Fruit fly (Drosophila melanogaster) whole organism, embryonic: Measurements from ENCODE around the gene Cap-D2.

Experiments used
- BtbVII ChIP-seq: fragments of 200-800 bp; sonication (Bioruptor generic); optimal IDR thresholded peaks from 3 replicates; lab custom pipeline; 2017; ENCODE audit warnings: missing biosample characterization, mild to moderate bottlenecking, missing genetic modification characterization
- CG10565 ChIP-seq: fragments of 200-800 bp; sonication (Bioruptor generic); optimal IDR thresholded peaks from 3 replicates; lab custom pipeline; 2016; ENCODE audit warnings: missing biosample characterization, mild to moderate bottlenecking, missing genetic modification characterization
- CG11560 ChIP-seq: fragments of 200-800 bp; sonication (Bioruptor generic); IDR thresholded peaks from 3 replicates; pipeline ENCODE4 v1.3.6; 2022; ENCODE audit warnings: missing biosample characterization, missing genetic modification characterization
- CG12104 ChIP-seq: fragments of 200-800 bp; sonication (Bioruptor generic); optimal IDR thresholded peaks from 3 replicates; lab custom pipeline; 2016; ENCODE audit warnings: missing biosample characterization, missing genetic modification characterization
- CG14965 ChIP-seq: fragments of 200-800 bp; sonication (Bioruptor generic); optimal IDR thresholded peaks from 2 replicates; lab custom pipeline; 2016; ENCODE audit warnings: missing biosample characterization, missing genetic modification characterization, borderline replicate concordance
- CG1529 ChIP-seq: fragments of 200-800 bp; sonication (Bioruptor generic); optimal IDR thresholded peaks from 3 replicates; lab custom pipeline; 2018; ENCODE audit warnings: missing biosample characterization, missing genetic modification characterization
- CG15479 ChIP-seq: fragments of 200-800 bp; sonication (Bioruptor generic); optimal IDR thresholded peaks from 3 replicates; lab custom pipeline; 2019; ENCODE audit warnings: missing biosample characterization, mild to moderate bottlenecking, missing genetic modification characterization, moderate library complexity
- CG15514 ChIP-seq: fragments of 200-800 bp; sonication (Bioruptor generic); optimal IDR thresholded peaks from 3 replicates; lab custom pipeline; 2017; ENCODE audit warnings: missing biosample characterization, missing genetic modification characterization, mild to moderate bottlenecking, moderate library complexity, missing genetic modification reagents
- CG1603 ChIP-seq: fragments of 200-800 bp; sonication (Bioruptor generic); optimal IDR thresholded peaks from 2 replicates; lab custom pipeline; 2019; ENCODE audit warnings: missing biosample characterization, mild to moderate bottlenecking, missing genetic modification characterization, moderate library complexity
- CG2120 ChIP-seq: fragments of 200-800 bp; sonication (Bioruptor generic); optimal IDR thresholded peaks from 3 replicates; lab custom pipeline; 2016; ENCODE audit warnings: missing biosample characterization, missing genetic modification characterization
- CG2202 ChIP-seq: fragments of 200-800 bp; sonication (Bioruptor generic); optimal IDR thresholded peaks from 2 replicates; lab custom pipeline; 2018; ENCODE audit warnings: missing biosample characterization, mild to moderate bottlenecking, missing genetic modification characterization
- CG2678 ChIP-seq: fragments of 200-800 bp; sonication (Bioruptor generic); optimal IDR thresholded peaks from 3 replicates; lab custom pipeline; 2019; ENCODE audit warnings: missing biosample characterization, mild to moderate bottlenecking, missing genetic modification characterization, moderate library complexity
- CG2889 ChIP-seq: fragments of 200-800 bp; sonication (Bioruptor generic); IDR thresholded peaks from 3 replicates; pipeline ENCODE4 v1.3.6; 2022; ENCODE audit warnings: missing biosample characterization, missing genetic modification characterization
- CG32767 ChIP-seq: fragments of 200-800 bp; sonication (Bioruptor generic); IDR thresholded peaks from 2 replicates; pipeline ENCODE4 v1.3.6; 2022; ENCODE audit warnings: missing biosample characterization, missing genetic modification characterization
- CG4707 ChIP-seq: fragments of 200-800 bp; sonication (Bioruptor generic); optimal IDR thresholded peaks from 2 replicates; lab custom pipeline; 2018; ENCODE audit warnings: missing biosample characterization, mild to moderate bottlenecking, missing genetic modification characterization, moderate library complexity
- CG7745 ChIP-seq: fragments of 200-800 bp; sonication (Bioruptor generic); optimal IDR thresholded peaks from 2 replicates; lab custom pipeline; 2018; ENCODE audit warnings: missing biosample characterization, mild to moderate bottlenecking, missing genetic modification characterization, moderate library complexity
- CG8089 ChIP-seq: fragments of 200-800 bp; sonication (Bioruptor generic); optimal IDR thresholded peaks from 3 replicates; lab custom pipeline; 2016; ENCODE audit warnings: missing biosample characterization, missing genetic modification characterization
- Dip3 ChIP-seq: fragments of 200-800 bp; sonication (Bioruptor generic); optimal IDR thresholded peaks from 3 replicates; lab custom pipeline; 2016; ENCODE audit warnings: missing biosample characterization, missing genetic modification characterization
- Drgx ChIP-seq: fragments of 200-800 bp; sonication (Bioruptor generic); IDR thresholded peaks from 2 replicates; pipeline ENCODE4 v1.3.6; 2022; ENCODE audit warnings: missing biosample characterization, missing genetic modification characterization
- H15 ChIP-seq: fragments of 200-800 bp; sonication (Bioruptor generic); IDR thresholded peaks from 3 replicates; pipeline ENCODE4 v1.3.6; 2022; ENCODE audit warnings: missing biosample characterization, missing genetic modification characterization
- HLH4C ChIP-seq: fragments of 200-800 bp; sonication (Bioruptor generic); IDR thresholded peaks from 3 replicates; pipeline ENCODE4 v1.3.6; 2022; ENCODE audit warnings: missing biosample characterization, missing genetic modification characterization; ENCODE audit not compliant: partially characterized antibody
- Hmr ChIP-seq: fragments of 200-800 bp; sonication (Bioruptor generic); optimal IDR thresholded peaks from 3 replicates; lab custom pipeline; 2017; ENCODE audit warnings: mild to moderate bottlenecking, missing biosample characterization, missing genetic modification reagents, missing genetic modification characterization
- Hr39 ChIP-seq: fragments of >200 bp; optimal IDR thresholded peaks from 2 replicates; lab custom pipeline; 2017
- Lhr ChIP-seq: fragments of 200-800 bp; sonication (Bioruptor generic); optimal IDR thresholded peaks from 3 replicates; lab custom pipeline; 2017; ENCODE audit warnings: mild to moderate bottlenecking, missing biosample characterization, missing genetic modification reagents, missing genetic modification characterization
- Nf-YA ChIP-seq: fragments of 200-800 bp; sonication (Bioruptor generic); IDR thresholded peaks from 2 replicates; pipeline ENCODE4 v1.3.6; 2022; ENCODE audit warnings: missing biosample characterization, missing genetic modification characterization
- Opbp ChIP-seq: fragments of 200-800 bp; sonication (Bioruptor generic); IDR thresholded peaks from 3 replicates; pipeline ENCODE4 v1.3.6; 2022; ENCODE audit warnings: missing biosample characterization, missing genetic modification characterization; ENCODE audit not compliant: partially characterized antibody
- Pdp1 ChIP-seq, 2 experiments: fragments of 200-800 bp; sonication (Bioruptor generic); optimal IDR thresholded peaks; 3 replicates each; lab custom pipeline; 2016; ENCODE audit warnings: missing biosample characterization in 2 of 2, missing genetic modification characterization in 2 of 2, mild to moderate bottlenecking in 1 of 2, moderate library complexity in 1 of 2
- Sox102F ChIP-seq: fragments of 200-800 bp; sonication (Bioruptor generic); optimal IDR thresholded peaks from 2 replicates; lab custom pipeline; 2018; ENCODE audit warnings: missing biosample characterization, mild to moderate bottlenecking, missing genetic modification characterization, moderate library complexity
- Spps ChIP-seq: fragments of 200-800 bp; sonication (Bioruptor generic); optimal IDR thresholded peaks from 2 replicates; lab custom pipeline; 2018; ENCODE audit warnings: missing biosample characterization, mild to moderate bottlenecking, missing genetic modification characterization
- br ChIP-seq: fragments of >200 bp; optimal IDR thresholded peaks from 2 replicates; lab custom pipeline; 2017
- corto ChIP-seq: fragments of 200-800 bp; sonication (Bioruptor generic); optimal IDR thresholded peaks from 2 replicates; lab custom pipeline; 2016; ENCODE audit warnings: missing biosample characterization, mild to moderate bottlenecking, missing genetic modification characterization, moderate library complexity
- cwo ChIP-seq: fragments of 200-800 bp; sonication (Bioruptor generic); optimal IDR thresholded peaks from 3 replicates; lab custom pipeline; 2017; ENCODE audit warnings: missing biosample characterization, missing genetic modification characterization, mild to moderate bottlenecking, moderate library complexity, missing genetic modification reagents
- ftz-f1 ChIP-seq: fragments of 200-800 bp; sonication (Bioruptor generic); optimal IDR thresholded peaks from 2 replicates; lab custom pipeline; 2016; ENCODE audit warnings: missing biosample characterization, missing genetic modification characterization
- gem ChIP-seq: fragments of 200-800 bp; sonication (Bioruptor generic); optimal IDR thresholded peaks from 2 replicates; lab custom pipeline; 2019; ENCODE audit warnings: missing biosample characterization, mild to moderate bottlenecking, missing genetic modification characterization, moderate library complexity
- gsb-n ChIP-seq: fragments of 200-800 bp; sonication (Bioruptor generic); optimal IDR thresholded peaks from 3 replicates; lab custom pipeline; 2018; ENCODE audit warnings: missing biosample characterization, mild to moderate bottlenecking, missing genetic modification characterization
- hth ChIP-seq: fragments of >200 bp; optimal IDR thresholded peaks from 2 replicates; lab custom pipeline; 2017; ENCODE audit warnings: inconsistent platforms
- ind ChIP-seq: fragments of 200-800 bp; sonication (Bioruptor generic); optimal IDR thresholded peaks from 3 replicates; lab custom pipeline; 2016; ENCODE audit warnings: missing biosample characterization, missing genetic modification characterization
- knrl ChIP-seq: fragments of 200-800 bp; sonication (Bioruptor generic); IDR thresholded peaks from 3 replicates; pipeline ENCODE4 v1.3.6; 2022; ENCODE audit warnings: missing biosample characterization, missing genetic modification characterization; ENCODE audit not compliant: partially characterized antibody
- maf-S ChIP-seq: fragments of 200-800 bp; sonication (Bioruptor generic); optimal IDR thresholded peaks from 2 replicates; lab custom pipeline; 2016; ENCODE audit warnings: missing biosample characterization, missing genetic modification characterization
- mam ChIP-seq: fragments of 200-800 bp; sonication (Bioruptor generic); optimal IDR thresholded peaks from 3 replicates; lab custom pipeline; 2016; ENCODE audit warnings: missing biosample characterization, missing genetic modification characterization
- prd ChIP-seq, 3 experiments: fragments of >200 bp in 2 of 3; fragments of 200-800 bp in 1 of 3; sonication (Bioruptor generic) in 1 of 3; optimal IDR thresholded peaks in 2 of 3; IDR thresholded peaks in 1 of 3; 2 replicates in 2 of 3; 3 replicates in 1 of 3; pipeline versions ENCODE4 v1.3.6 to Lab custom; 2017 to 2022; ENCODE audit warnings: missing biosample characterization in 1 of 3, missing genetic modification characterization in 1 of 3
- pros ChIP-seq: fragments of 200-800 bp; sonication (Bioruptor generic); optimal IDR thresholded peaks from 3 replicates; lab custom pipeline; 2019; ENCODE audit warnings: missing biosample characterization, mild to moderate bottlenecking, missing genetic modification characterization, moderate library complexity
- sens-2 ChIP-seq: fragments of 200-800 bp; sonication (Bioruptor generic); IDR thresholded peaks from 2 replicates; pipeline ENCODE4 v1.3.6; 2022; ENCODE audit warnings: missing biosample characterization, missing genetic modification characterization
- slou ChIP-seq: fragments of 200-800 bp; sonication (Bioruptor generic); optimal IDR thresholded peaks from 3 replicates; lab custom pipeline; 2016; ENCODE audit warnings: missing biosample characterization, missing genetic modification characterization
- slp2 ChIP-seq: fragments of 200-800 bp; sonication (Bioruptor generic); optimal IDR thresholded peaks from 2 replicates; lab custom pipeline; 2016; ENCODE audit warnings: missing biosample characterization, missing genetic modification characterization
- tin ChIP-seq: fragments of 200-800 bp; sonication (Bioruptor generic); optimal IDR thresholded peaks from 3 replicates; lab custom pipeline; 2016; ENCODE audit warnings: missing biosample characterization, missing genetic modification characterization
- trh ChIP-seq: fragments of 200-800 bp; sonication (Bioruptor generic); optimal IDR thresholded peaks from 2 replicates; lab custom pipeline; 2016; ENCODE audit warnings: missing biosample characterization, missing genetic modification characterization
- ttk ChIP-seq: fragments of 200-800 bp; sonication (Bioruptor generic); IDR thresholded peaks from 2 replicates; pipeline ENCODE4 v2.1.2; 2022; ENCODE audit warnings: missing biosample characterization, missing genetic modification characterization
- wdn ChIP-seq: fragments of 200-800 bp; sonication (Bioruptor generic); IDR thresholded peaks from 2 replicates; pipeline ENCODE4 v1.3.6; 2022; ENCODE audit warnings: missing biosample characterization, missing genetic modification characterization
- yki ChIP-seq: fragments of >200 bp; optimal IDR thresholded peaks from 3 replicates; lab custom pipeline; 2018
- zen ChIP-seq: fragments of 200-800 bp; sonication (Bioruptor generic); optimal IDR thresholded peaks from 3 replicates; lab custom pipeline; 2018; ENCODE audit warnings: missing biosample characterization, mild to moderate bottlenecking, missing genetic modification characterization, moderate library complexity

Cap-D2 gene

DNA sequence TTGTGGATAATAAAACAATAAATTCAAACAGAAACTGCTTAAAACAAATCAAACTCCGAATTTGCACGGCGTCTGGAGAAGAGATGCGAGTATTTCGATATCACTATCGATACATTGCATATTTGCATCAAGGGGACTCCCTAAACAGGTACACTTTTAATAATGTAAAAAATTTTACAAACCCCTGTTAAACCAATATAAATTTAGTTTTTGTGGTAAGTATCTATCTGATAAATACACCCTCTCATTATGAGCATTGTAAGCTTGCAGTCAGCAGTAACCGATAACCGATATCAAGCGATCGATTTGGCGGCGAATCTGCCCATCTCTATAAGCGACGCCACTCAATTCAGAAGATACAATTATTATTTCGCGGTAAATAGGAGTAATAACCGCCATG, at the start of gene Cap-D2, which contains the start of gene Bub3 (continued):
- TF ChIP-seq Sox102F (peak; percentile 71), Dip3 (GFP tag; lab: Kevin White, UChicago) (peak; percentile 72), mam (GFP tag; lab: Kevin White, UChicago) (peak; percentile 84), Spps (tag; lab: Kevin White, UChicago) (peak; percentile 59), gsb-n (tag; lab: Kevin White, UChicago) (no peak), CG1529 (GFP tag; lab: Kevin White, UChicago) (no peak), br (lab: Kevin White, UChicago) (no peak), CG15514 (GFP tag; lab: Kevin White, UChicago) (peak; percentile 53), CG7745 (no peak), gem (no peak), CG2120 (peak; percentile 84), Pdp1 (GFP tag; optimal IDR thresholded peaks at IDR 0.05; lab: Kevin White, UChicago) (peak; percentile 69 to 70), hth (lab: Kevin White, UChicago) (no peak), CG14965 (GFP tag; lab: Kevin White, UChicago) (no peak), CG2202 (peak; percentile 20), CG15479 (GFP tag; lab: Kevin White, UChicago) (no peak), trh (GFP tag; lab: Kevin White, UChicago) (no peak), cwo (peak; percentile 29), maf-S (peak; percentile 60), ind (GFP tag; lab: Kevin White, UChicago) (peak; percentile 78), ftz-f1 (no peak), Hr39 (lab: Kevin White, UChicago) (no peak), corto (GFP tag; lab: Kevin White, UChicago) (no peak), yki (lab: Kevin White, UChicago) (no peak), Nf-YA (GFP tag; lab: Robert Waterston, UW) (no peak), sens-2 (GFP tag; lab: Robert Waterston, UW) (no peak), wdn (GFP tag; lab: Robert Waterston, UW) (0 out of 2 replicates have a peak, but pooled peaks have one; percentile 45), slou (GFP tag; lab: Kevin White, UChicago) (no peak), ttk (GFP tag; lab: Robert Waterston, UW) (no peak), CG4707 (GFP tag; lab: Kevin White, UChicago) (no peak), HLH4C (GFP tag; lab: Robert Waterston, UW) (peak; percentile 86), CG12104 (peak; percentile 6), pros (GFP tag; lab: Kevin White, UChicago) (no peak), zen (tag; lab: Kevin White, UChicago) (peak; percentile 78), CG2889 (GFP tag; lab: Robert Waterston, UW) (peak; percentile 60), Lhr (GFP tag; lab: Kevin White, UChicago) (peak; percentile 59), Hmr (peak; percentile 60), CG10565 (GFP tag; lab: Kevin White, UChicago) (peak; percentile 19), CG32767 (GFP tag; lab: Robert Waterston, UW) (peak; percentile 26; the same call in 1 of the 2 replicates), CG1603 (tag; lab: Kevin White, UChicago) (peak; percentile 80), knrl (GFP tag; lab: Robert Waterston, UW) (peak; percentile 87), tin (peak; percentile 81), prd (optimal IDR thresholded peaks at IDR 0.05; lab: Kevin White, UChicago) (no peak), prd (GFP tag; IDR thresholded peaks at IDR 0.05; lab: Robert Waterston, UW) (peak; percentile 77), Drgx (GFP tag; lab: Robert Waterston, UW) (no peak; the same call in 1 of the 2 replicates), CG2678 (tag; lab: Kevin White, UChicago) (no peak), CG8089 (peak; percentile 73), BtbVII (GFP tag; lab: Kevin White, UChicago) (no peak), Opbp (peak; percentile 88), H15 (GFP tag; lab: Robert Waterston, UW) (no peak), CG11560 (tag; lab: Robert Waterston, UW) (no peak), slp2 (GFP tag; lab: Kevin White, UChicago) (peak; percentile 46)
